Worm (Caenorhabditis elegans) whole organism, L2 larva: Measurements from ENCODE around the gene Y49F6B.12.

Source experiments
- ZK546.5 ChIP-seq: sonication (generic microtip); optimal IDR thresholded peaks from 2 replicates; lab custom pipeline; 2017; ENCODE audit warnings: missing biosample characterization, missing genetic modification characterization
- egl-27 ChIP-seq: sonication (generic microtip); optimal IDR thresholded peaks from 3 replicates; lab custom pipeline; 2017; ENCODE audit warnings: missing biosample characterization, missing genetic modification reagents, missing genetic modification characterization
- lin-13 ChIP-seq: fragments of 150-350 bp; optimal IDR thresholded peaks from 2 replicates; lab custom pipeline; 2014; ENCODE audit warnings: missing biosample characterization, missing genetic modification reagents, missing genetic modification characterization
- mab-5 ChIP-seq: fragments of 150-350 bp; optimal IDR thresholded peaks from 2 replicates; lab custom pipeline; 2014; ENCODE audit warnings: missing biosample characterization, missing genetic modification characterization
- nhr-10 ChIP-seq: sonication (generic microtip); optimal IDR thresholded peaks from 2 replicates; lab custom pipeline; 2017; ENCODE audit warnings: missing biosample characterization, missing genetic modification characterization
- nhr-23 ChIP-seq: fragments of 150-350 bp; optimal IDR thresholded peaks from 2 replicates; lab custom pipeline; 2014; ENCODE audit warnings: missing biosample characterization, missing genetic modification reagents, missing genetic modification characterization
- nhr-77 ChIP-seq: fragments of 150-350 bp; optimal IDR thresholded peaks from 2 replicates; lab custom pipeline; 2014; ENCODE audit warnings: missing biosample characterization, missing genetic modification characterization
- skn-1 ChIP-seq: sonication (generic microtip); optimal IDR thresholded peaks from 2 replicates; lab custom pipeline; 2017; ENCODE audit warnings: missing biosample characterization, missing genetic modification characterization
- unc-62 ChIP-seq: fragments of 150-350 bp; optimal IDR thresholded peaks from 2 replicates; lab custom pipeline; 2014; ENCODE audit warnings: missing biosample characterization, missing genetic modification reagents, missing genetic modification characterization
- ztf-11 ChIP-seq: sonication (generic microtip); optimal IDR thresholded peaks from 2 replicates; lab custom pipeline; 2017; ENCODE audit warnings: missing biosample characterization, missing genetic modification characterization

ce11 chrII:3481584-3481983, 9.4 kb upstream of the Y49F6B.12 start, which contains the start of gene Y49F6B.8:
- TF ChIP-seq nhr-10 (tag; lab: Kevin White, UChicago) (no peak), nhr-23 (tag; lab: Kevin White, UChicago) (no peak), mab-5 (tag; lab: Kevin White, UChicago) (no peak), egl-27 (tag; lab: Kevin White, UChicago) (no peak), ZK546.5 (tag; lab: Kevin White, UChicago) (no peak), lin-13 (GFP tag; lab: Kevin White, UChicago) (no peak), unc-62 (no peak), skn-1 (tag; lab: Kevin White, UChicago) (no peak), nhr-77 (no peak), ztf-11 (tag; lab: Kevin White, UChicago) (no peak)
